Worm (Caenorhabditis elegans): Measurements from ENCODE around the gene egg-2.

DNA sequence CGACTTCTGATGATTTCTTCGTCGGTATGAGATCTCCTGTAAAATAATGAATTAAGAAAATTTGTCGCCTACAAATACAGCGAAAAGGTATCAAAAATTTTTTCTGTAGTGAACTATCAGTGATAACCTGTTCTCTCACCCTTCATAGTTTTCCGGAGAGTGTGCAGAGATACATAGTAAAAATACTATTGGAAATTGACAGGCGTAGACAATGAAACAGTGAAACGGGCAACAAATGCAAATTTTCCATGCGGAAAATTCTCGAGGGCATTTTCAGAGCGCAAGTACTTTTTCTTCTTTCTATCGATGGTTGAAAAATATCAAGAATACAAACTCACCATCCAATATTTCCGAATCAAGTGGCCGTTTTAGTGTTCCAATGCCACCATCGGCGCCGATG, 26.8 kb upstream of the egg-2 start:
- TF ChIP-seq zag-1 (tag; optimal IDR thresholded peaks at IDR 0.05) (no peak), dpl-1 (GFP tag; optimal IDR thresholded peaks at IDR 0.05) (no peak), nhr-28 (tag; optimal IDR thresholded peaks at IDR 0.05) (peak; percentile 66), unc-62 (GFP tag; optimal IDR thresholded peaks at IDR 0.05 in 1 of 2) (no peak), unc-62 (tag; optimal IDR thresholded peaks at IDR 0.05) (no peak), sdz-12 (GFP tag; optimal IDR thresholded peaks at IDR 0.05) (no peak), fos-1 (tag; optimal IDR thresholded peaks at IDR 0.05) (no peak), mdt-29 (GFP tag; IDR thresholded peaks at IDR 0.05) (no peak), lin-13 (GFP tag; optimal IDR thresholded peaks at IDR 0.05) (no peak), skn-1 (tag; optimal IDR thresholded peaks at IDR 0.05) (no peak), aly-2 (tag; optimal IDR thresholded peaks at IDR 0.05) (no peak), fkh-10 (GFP tag; optimal IDR thresholded peaks at IDR 0.05) (no peak), ama-1 (optimal IDR thresholded peaks at IDR 0.05) (no peak), mep-1 (tag; optimal IDR thresholded peaks at IDR 0.05) (no peak)

All from whole organism, L4 larva.